Fruit fly (Drosophila melanogaster): ENCODE measurements around the gene ZC3H3.

Gene ZC3H3

dm6 chr3L:8509567-8510109, at the start of gene ZC3H3, which contains the start of gene Pus7 (continued):
- no peak for TF ChIP-seq Hmx (GFP tag; optimal IDR thresholded peaks at IDR 0.05)
- no peak for TF ChIP-seq fd102C (GFP tag; optimal IDR thresholded peaks at IDR 0.05)
- no peak for TF ChIP-seq zen2 (GFP tag; IDR thresholded peaks at IDR 0.05; ENCODE audit: partially characterized antibody)
- TF ChIP-seq CG17568 (GFP tag; optimal IDR thresholded peaks at IDR 0.05): no peak
- TF ChIP-seq CG33557 (GFP tag; optimal IDR thresholded peaks at IDR 0.05): no peak
- TF ChIP-seq D19A (tag; optimal IDR thresholded peaks at IDR 0.05): no peak
- no peak for TF ChIP-seq grn (GFP tag; optimal IDR thresholded peaks at IDR 0.05)
- peak; percentile 55 for TF ChIP-seq CG10147 (GFP tag; optimal IDR thresholded peaks at IDR 0.05)
- no peak for TF ChIP-seq CG9876 (GFP tag; optimal IDR thresholded peaks at IDR 0.05)
- no peak for TF ChIP-seq tup (GFP tag; optimal IDR thresholded peaks at IDR 0.05)
- TF ChIP-seq CG6689 (GFP tag; IDR thresholded peaks at IDR 0.05): no peak
- TF ChIP-seq MTF-1 (GFP tag; optimal IDR thresholded peaks at IDR 0.05; ENCODE audit: borderline replicate concordance): no peak
- no peak for TF ChIP-seq Hr39 (optimal IDR thresholded peaks at IDR 0.05)
- TF ChIP-seq CG6813 (GFP tag; optimal IDR thresholded peaks at IDR 0.05): no peak
- peak; percentile 39 for TF ChIP-seq nmo (GFP tag; optimal IDR thresholded peaks at IDR 0.05)
- no peak for TF ChIP-seq CG12942 (GFP tag; optimal IDR thresholded peaks at IDR 0.05)
- TF ChIP-seq Sry-β (GFP tag; optimal IDR thresholded peaks at IDR 0.05): no peak
- no peak for TF ChIP-seq Taf1 (GFP tag; IDR thresholded peaks at IDR 0.05)
- no peak for TF ChIP-seq repo (GFP tag; optimal IDR thresholded peaks at IDR 0.05)
- TF ChIP-seq Eip74EF (GFP tag; optimal IDR thresholded peaks at IDR 0.05): no peak
- no peak for TF ChIP-seq CG2889 (GFP tag; IDR thresholded peaks at IDR 0.05)
- no peak for TF ChIP-seq CG12744 (GFP tag; optimal IDR thresholded peaks at IDR 0.05)
- no peak for TF ChIP-seq B-H1 (GFP tag; IDR thresholded peaks at IDR 0.05)
- no peak for TF ChIP-seq Tbp (GFP tag; optimal IDR thresholded peaks at IDR 0.05)
- TF ChIP-seq HmgD (GFP tag; optimal IDR thresholded peaks at IDR 0.05): no peak
- TF ChIP-seq CG10267 (tag; optimal IDR thresholded peaks at IDR 0.05): peak; percentile 57
- TF ChIP-seq trem (tag; optimal IDR thresholded peaks at IDR 0.05): peak; percentile 65
- no peak for TF ChIP-seq salm (tag; optimal IDR thresholded peaks at IDR 0.05)
- TF ChIP-seq CG2129 (GFP tag; IDR thresholded peaks at IDR 0.05; ENCODE audit: partially characterized antibody): no peak
- TF ChIP-seq pho (GFP tag; optimal IDR thresholded peaks at IDR 0.05): no peak
- TF ChIP-seq lbe (GFP tag; optimal IDR thresholded peaks at IDR 0.05): no peak
- TF ChIP-seq CG10462 (GFP tag; optimal IDR thresholded peaks at IDR 0.05): no peak
- no peak for TF ChIP-seq bbx (GFP tag; IDR thresholded peaks at IDR 0.05; ENCODE audit: partially characterized antibody)
- no peak for TF ChIP-seq sc (optimal IDR thresholded peaks at IDR 0.05)
- no peak for TF ChIP-seq sc (GFP tag; optimal IDR thresholded peaks at IDR 0.05)
- no peak for TF ChIP-seq CG7786 (GFP tag; optimal IDR thresholded peaks at IDR 0.05)
- 0 out of 2 replicates have a peak, but pooled peaks have one; percentile 12 for TF ChIP-seq vvl (GFP tag; IDR thresholded peaks at IDR 0.05)
- no peak for TF ChIP-seq CG1529 (GFP tag; optimal IDR thresholded peaks at IDR 0.05)
- TF ChIP-seq CG6683 (GFP tag; optimal IDR thresholded peaks at IDR 0.05): peak; percentile 7
- no peak for TF ChIP-seq eyg (GFP tag; optimal IDR thresholded peaks at IDR 0.05)
- TF ChIP-seq CG8290 (GFP tag; optimal IDR thresholded peaks at IDR 0.05): no peak
- TF ChIP-seq CG8290 (tag; optimal IDR thresholded peaks at IDR 0.05): no peak
- no peak for TF ChIP-seq odd (GFP tag; optimal IDR thresholded peaks at IDR 0.05)
- no peak for TF ChIP-seq D (optimal IDR thresholded peaks at IDR 0.05)
- no peak for TF ChIP-seq D (GFP tag; optimal IDR thresholded peaks at IDR 0.05)
- no peak for TF ChIP-seq HLH54F (GFP tag; optimal IDR thresholded peaks at IDR 0.05)
- no peak for TF ChIP-seq CG17359 (tag; optimal IDR thresholded peaks at IDR 0.05)
- 0 out of 2 replicates have a peak, but pooled peaks have one; percentile 15 for TF ChIP-seq CG1024 (GFP tag; IDR thresholded peaks at IDR 0.05)
- TF ChIP-seq da (GFP tag; optimal IDR thresholded peaks at IDR 0.05): no peak
- peak; percentile 45 for TF ChIP-seq stwl (tag; optimal IDR thresholded peaks at IDR 0.05)
- no peak for TF ChIP-seq Hey (tag; optimal IDR thresholded peaks at IDR 0.05)
- no peak for TF ChIP-seq dan (GFP tag; IDR thresholded peaks at IDR 0.05)
